Worm (Caenorhabditis elegans) whole organism, L1 larva: ENCODE measurements around the gene par-1.

Source experiments
- aha-1 ChIP-seq: fragments of 150-350 bp; optimal IDR thresholded peaks from 2 replicates; lab custom pipeline; 2014; ENCODE audit warnings: missing biosample characterization, missing genetic modification characterization
- ama-1 ChIP-seq: fragments of 150-350 bp; optimal IDR thresholded peaks from 2 replicates; lab custom pipeline; 2014
- blmp-1 ChIP-seq: fragments of 150-350 bp; optimal IDR thresholded peaks from 2 replicates; lab custom pipeline; 2014; ENCODE audit warnings: missing biosample characterization, missing genetic modification characterization
- ceh-63 ChIP-seq: fragments of 200-800 bp; sonication (Bioruptor generic); optimal IDR thresholded peaks from 2 replicates; lab custom pipeline; 2018; ENCODE audit warnings: mild to moderate bottlenecking, missing genetic modification characterization, missing compliant biosample characterization
- ceh-82 ChIP-seq, 3 experiments: fragments of 150-350 bp in 1 of 3; sonication (generic microtip) in 2 of 3; optimal IDR thresholded peaks; 2 replicates each; lab custom pipeline; 2014 to 2017; ENCODE audit warnings: missing biosample characterization in 3 of 3, missing genetic modification characterization in 3 of 3
- ces-1 ChIP-seq: fragments of 150-350 bp; optimal IDR thresholded peaks from 2 replicates; lab custom pipeline; 2014; ENCODE audit warnings: missing biosample characterization, missing genetic modification reagents, missing genetic modification characterization
- dpl-1 ChIP-seq, 3 experiments: fragments of 150-350 bp in 2 of 3; sonication (generic microtip) in 1 of 3; optimal IDR thresholded peaks; 2 replicates each; lab custom pipeline; 2014 to 2017; ENCODE audit warnings: missing biosample characterization in 3 of 3, missing genetic modification characterization in 3 of 3, missing genetic modification reagents in 3 of 3
- dsc-1 ChIP-seq: sonication (generic microtip); optimal IDR thresholded peaks from 2 replicates; lab custom pipeline; 2016; ENCODE audit warnings: mild to moderate bottlenecking, missing genetic modification characterization, missing compliant biosample characterization
- efl-1 ChIP-seq, 4 experiments: fragments of 150-350 bp; optimal IDR thresholded peaks in 3 of 4; peaks in 1 of 4; 1 replicate in 1 of 4; 2 replicates in 3 of 4; lab custom pipeline; 2014; ENCODE audit warnings: missing biosample characterization in 2 of 4, missing genetic modification characterization in 2 of 4, missing genetic modification reagents in 2 of 4
- egl-13 ChIP-seq: sonication (generic microtip); optimal IDR thresholded peaks from 2 replicates; lab custom pipeline; 2016; ENCODE audit warnings: missing genotype, missing genetic modification reagents, missing genetic modification characterization, missing compliant biosample characterization
- elt-2 ChIP-seq: sonication (generic microtip); optimal IDR thresholded peaks from 2 replicates; lab custom pipeline; 2016; ENCODE audit warnings: missing genetic modification characterization, mild to moderate bottlenecking, inconsistent platforms, missing compliant biosample characterization, missing genetic modification reagents
- elt-3 ChIP-seq, 6 experiments: fragments of 150-350 bp in 1 of 6; sonication (generic microtip); optimal IDR thresholded peaks; 2 replicates each; lab custom pipeline; 2017 to 2018; ENCODE audit warnings: missing biosample characterization in 6 of 6, missing genetic modification characterization in 6 of 6, inconsistent platforms in 1 of 6
- ets-5 ChIP-seq: fragments of 200-800 bp; sonication (Bioruptor generic); IDR thresholded peaks from 2 replicates; pipeline ENCODE4 v1.3.6; 2022; ENCODE audit warnings: missing genetic modification characterization, missing compliant biosample characterization
- fkh-10 ChIP-seq: sonication (generic microtip); optimal IDR thresholded peaks from 2 replicates; lab custom pipeline; 2017; ENCODE audit warnings: missing biosample characterization, missing genetic modification reagents, missing genetic modification characterization
- fkh-4 ChIP-seq: sonication (generic microtip); optimal IDR thresholded peaks from 2 replicates; lab custom pipeline; 2016; ENCODE audit warnings: missing compliant biosample characterization, missing genetic modification characterization, borderline replicate concordance
- fkh-8 ChIP-seq: sonication (generic microtip); optimal IDR thresholded peaks from 2 replicates; lab custom pipeline; 2016; ENCODE audit warnings: mild to moderate bottlenecking, missing genetic modification characterization, missing compliant biosample characterization
- grh-1 ChIP-seq: fragments of 200-800 bp; sonication (Bioruptor generic); IDR thresholded peaks from 2 replicates; pipeline ENCODE4 v1.3.6; 2022; ENCODE audit warnings: missing genetic modification reagents, missing genetic modification characterization, missing compliant biosample characterization
- hlh-4 ChIP-seq: sonication (generic microtip); optimal IDR thresholded peaks from 2 replicates; lab custom pipeline; 2016; ENCODE audit warnings: mild to moderate bottlenecking, missing genetic modification characterization, missing compliant biosample characterization
- hpl-2 ChIP-seq: fragments of 150-350 bp; optimal IDR thresholded peaks from 2 replicates; lab custom pipeline; 2014; ENCODE audit warnings: missing biosample characterization, missing genetic modification reagents, missing genetic modification characterization
- irx-1 ChIP-seq: sonication (generic microtip); optimal IDR thresholded peaks from 2 replicates; lab custom pipeline; 2016; ENCODE audit warnings: missing genetic modification characterization, missing compliant biosample characterization
- isw-1 ChIP-seq: fragments of 200-800 bp; sonication (Bioruptor generic); IDR thresholded peaks from 2 replicates; pipeline ENCODE4 v1.3.6; 2022; ENCODE audit warnings: missing genetic modification characterization, missing compliant biosample characterization
- lin-15B ChIP-seq: fragments of 150-350 bp; sonication (generic microtip); optimal IDR thresholded peaks from 3 replicates; lab custom pipeline; 2014; ENCODE audit warnings: missing biosample characterization, missing genetic modification characterization
- lin-35 ChIP-seq, 2 experiments: fragments of 150-350 bp; optimal IDR thresholded peaks; 2 replicates each; lab custom pipeline; 2014; ENCODE audit warnings: missing biosample characterization in 2 of 2, missing genetic modification characterization in 2 of 2, missing genetic modification reagents in 2 of 2
- lir-3 ChIP-seq: sonication (generic microtip); optimal IDR thresholded peaks from 2 replicates; lab custom pipeline; 2016; ENCODE audit warnings: mild to moderate bottlenecking, missing genetic modification characterization, moderate library complexity, missing compliant biosample characterization; ENCODE audit not compliant: poor library complexity
- lsy-2 ChIP-seq, 2 experiments: fragments of 150-350 bp; optimal IDR thresholded peaks; 2 replicates each; lab custom pipeline; 2014; ENCODE audit warnings: missing biosample characterization in 2 of 2, missing genetic modification characterization in 2 of 2
- mab-9 ChIP-seq: fragments of 200-800 bp; sonication (Bioruptor generic); IDR thresholded peaks from 2 replicates; pipeline ENCODE4 v1.3.6; 2022; ENCODE audit warnings: missing genetic modification reagents, missing genetic modification characterization, missing compliant biosample characterization
- nhr-11 ChIP-seq: fragments of 150-350 bp; optimal IDR thresholded peaks from 2 replicates; lab custom pipeline; 2014; ENCODE audit warnings: missing biosample characterization, missing genetic modification characterization
- nhr-12 ChIP-seq: sonication (generic microtip); optimal IDR thresholded peaks from 2 replicates; lab custom pipeline; 2017; ENCODE audit warnings: missing biosample characterization, missing genetic modification characterization
- nhr-19 ChIP-seq: fragments of 200-800 bp; sonication (Bioruptor generic); conservative IDR thresholded peaks from 2 replicates; pipeline ENCODE4 v1.3.6; 2022; ENCODE audit warnings: missing genetic modification characterization, missing compliant biosample characterization
- nhr-20 ChIP-seq: sonication (generic microtip); optimal IDR thresholded peaks from 2 replicates; lab custom pipeline; 2016; ENCODE audit warnings: mild to moderate bottlenecking, missing genetic modification characterization, missing compliant biosample characterization
- nhr-237 ChIP-seq: fragments of 150-350 bp; optimal IDR thresholded peaks from 2 replicates; lab custom pipeline; 2014; ENCODE audit warnings: missing biosample characterization, missing genetic modification characterization
- nhr-47 ChIP-seq: sonication (generic microtip); optimal IDR thresholded peaks from 2 replicates; lab custom pipeline; 2016; ENCODE audit warnings: mild to moderate bottlenecking, missing genetic modification characterization, moderate library complexity, missing compliant biosample characterization
- nhr-71 ChIP-seq: sonication (generic microtip); optimal IDR thresholded peaks from 2 replicates; lab custom pipeline; 2016; ENCODE audit warnings: mild to moderate bottlenecking, missing genetic modification characterization, moderate library complexity, missing compliant biosample characterization
- nhr-84 ChIP-seq: sonication (generic microtip); optimal IDR thresholded peaks from 2 replicates; lab custom pipeline; 2017; ENCODE audit warnings: missing biosample characterization, missing genetic modification characterization
- nhr-85 ChIP-seq: sonication (generic microtip); peaks from one replicate; lab custom pipeline; 2016; ENCODE audit warnings: missing genetic modification characterization, inconsistent platforms, missing compliant biosample characterization
- pqm-1 ChIP-seq: sonication (generic microtip); optimal IDR thresholded peaks from 3 replicates; lab custom pipeline; 2017; ENCODE audit warnings: missing biosample characterization, missing genetic modification characterization
- rnt-1 ChIP-seq: sonication (generic microtip); optimal IDR thresholded peaks from 2 replicates; lab custom pipeline; 2016; ENCODE audit warnings: mild to moderate bottlenecking, missing genetic modification characterization, moderate library complexity, missing compliant biosample characterization
- skn-1 ChIP-seq: fragments of 150-350 bp; optimal IDR thresholded peaks from 2 replicates; lab custom pipeline; 2014; ENCODE audit warnings: missing biosample characterization, missing genetic modification characterization
- sox-4 ChIP-seq: sonication (generic microtip); optimal IDR thresholded peaks from 2 replicates; lab custom pipeline; 2016; ENCODE audit warnings: missing genetic modification characterization, missing compliant biosample characterization
- sptf-1 ChIP-seq: fragments of 150-350 bp; optimal IDR thresholded peaks from 2 replicates; lab custom pipeline; 2014; ENCODE audit warnings: missing biosample characterization, missing genetic modification characterization
- swsn-7 ChIP-seq: sonication (generic microtip); optimal IDR thresholded peaks from 2 replicates; lab custom pipeline; 2016; ENCODE audit warnings: missing genetic modification characterization, missing compliant biosample characterization
- tlp-1 ChIP-seq: fragments of 150-350 bp; optimal IDR thresholded peaks from 2 replicates; lab custom pipeline; 2014; ENCODE audit warnings: missing biosample characterization, missing genetic modification characterization
- unc-130 ChIP-seq: fragments of 150-350 bp; optimal IDR thresholded peaks from 2 replicates; lab custom pipeline; 2017; ENCODE audit warnings: missing biosample characterization, missing genetic modification characterization, inconsistent platforms
- unc-30 ChIP-seq: sonication (generic microtip); optimal IDR thresholded peaks from 2 replicates; lab custom pipeline; 2017; ENCODE audit warnings: missing biosample characterization, missing genetic modification characterization
- unc-98 ChIP-seq: fragments of 200-800 bp; sonication (Bioruptor generic); IDR thresholded peaks from 2 replicates; pipeline ENCODE4 v1.3.6; 2022; ENCODE audit warnings: missing genetic modification characterization, missing compliant biosample characterization
- vab-15 ChIP-seq: sonication (generic microtip); optimal IDR thresholded peaks from 2 replicates; lab custom pipeline; 2017; ENCODE audit warnings: missing genotype, mild to moderate bottlenecking, missing genetic modification characterization, missing compliant biosample characterization
- xbp-1 ChIP-seq: sonication (generic microtip); optimal IDR thresholded peaks from 2 replicates; lab custom pipeline; 2016; ENCODE audit warnings: missing genetic modification characterization, missing compliant biosample characterization
- zip-4 ChIP-seq: fragments of 200-800 bp; sonication (Bioruptor generic); optimal IDR thresholded peaks from 2 replicates; lab custom pipeline; 2018; ENCODE audit warnings: mild to moderate bottlenecking, missing genetic modification characterization, moderate library complexity, missing compliant biosample characterization
- ztf-4 ChIP-seq: fragments of 150-350 bp; optimal IDR thresholded peaks from 2 replicates; lab custom pipeline; 2014; ENCODE audit warnings: missing biosample characterization, missing genetic modification characterization

Gene par-1

ce11 chrV:14134757-14135441 lies 10.3 kb downstream of the par-1 start (continued):
- TF ChIP-seq pqm-1 (tag; lab: Kevin White, UChicago) (no peak), isw-1 (GFP tag; lab: Robert Waterston, UW) (no peak), elt-2 (peak; percentile 53), nhr-71 (no peak)

- TF ChIP-seq zip-4 (no peak), tlp-1 (no peak), ceh-63 (GFP tag; lab: Kevin White, UChicago) (no peak), ces-1 (GFP tag; lab: Kevin White, UChicago) (no peak), skn-1 (tag; lab: Kevin White, UChicago) (no peak), nhr-85 (tag; lab: Kevin White, UChicago) (peak; percentile 67), efl-1 (optimal IDR thresholded peaks at IDR 0.05; lab: Kevin White, UChicago) (peak; percentile 8 to 45), efl-1 (GFP tag; optimal IDR thresholded peaks at IDR 0.05 in 1 of 2; lab: Kevin White, UChicago) (peak; percentile 66 to 93), dsc-1 (tag; lab: Kevin White, UChicago) (no peak), nhr-19 (GFP tag; lab: Robert Waterston, UW) (no peak), sptf-1 (tag; lab: Kevin White, UChicago) (no peak), blmp-1 (tag; lab: Kevin White, UChicago) (no peak), elt-3 (tag; optimal IDR thresholded peaks at IDR 0.05; lab: Kevin White, UChicago) (no peak), nhr-237 (tag; lab: Kevin White, UChicago) (no peak), nhr-47 (tag; lab: Kevin White, UChicago) (no peak), fkh-8 (tag; lab: Kevin White, UChicago) (no peak), lsy-2 (tag; optimal IDR thresholded peaks at IDR 0.05; lab: Kevin White, UChicago) (peak in 1 of 2 experiments; percentile 9), lin-35 (GFP tag; optimal IDR thresholded peaks at IDR 0.05; lab: Kevin White, UChicago) (peak; percentile 12 to 51), ceh-82 (tag; optimal IDR thresholded peaks at IDR 0.05; lab: Kevin White, UChicago) (no peak), unc-30 (tag; lab: Kevin White, UChicago) (no peak), elt-2 (peak; percentile 39), hpl-2 (GFP tag; lab: Kevin White, UChicago) (no peak), sox-4 (no peak), fkh-10 (GFP tag; lab: Kevin White, UChicago) (no peak), isw-1 (GFP tag; lab: Robert Waterston, UW) (no peak), fkh-4 (tag; lab: Kevin White, UChicago) (no peak), ztf-4 (tag; lab: Kevin White, UChicago) (no peak), nhr-84 (tag; lab: Kevin White, UChicago) (no peak), lir-3 (tag; lab: Kevin White, UChicago) (no peak), nhr-11 (tag; lab: Kevin White, UChicago) (no peak), rnt-1 (tag; lab: Kevin White, UChicago) (peak; percentile 52), egl-13 (tag; lab: Kevin White, UChicago) (no peak), irx-1 (tag; lab: Kevin White, UChicago) (no peak), swsn-7 (tag; lab: Kevin White, UChicago) (no peak), vab-15 (tag; lab: Kevin White, UChicago) (no peak), aha-1 (tag; lab: Kevin White, UChicago) (no peak), grh-1 (GFP tag; lab: Robert Waterston, UW) (no peak), dpl-1 (GFP tag; optimal IDR thresholded peaks at IDR 0.05; lab: Kevin White, UChicago) (peak in 2 of 3 experiments; percentile 23 to 44), xbp-1 (no peak), unc-98 (GFP tag; lab: Robert Waterston, UW) (no peak), lin-15B (tag; lab: Kevin White, UChicago) (no peak), ama-1 (lab: Kevin White, UChicago) (no peak), unc-130 (tag; lab: Kevin White, UChicago) (no peak), hlh-4 (tag; lab: Kevin White, UChicago) (no peak), ets-5 (GFP tag; lab: Robert Waterston, UW) (no peak), nhr-12 (tag; lab: Kevin White, UChicago) (no peak), nhr-20 (tag; lab: Kevin White, UChicago) (no peak), mab-9 (GFP tag; lab: Robert Waterston, UW) (no peak)
Observed at ce11 chrV:14133002-14133763, 12.0 kb downstream of the par-1 start.
